Worm (Caenorhabditis elegans) whole organism, L1 larva: Measurements from ENCODE around the gene pir-1.

Experiments used
- ceh-63 ChIP-seq: fragments of 200-800 bp; sonication (Bioruptor generic); optimal IDR thresholded peaks from 2 replicates; lab custom pipeline; 2018; ENCODE audit warnings: mild to moderate bottlenecking, missing genetic modification characterization, missing compliant biosample characterization
- ceh-82 ChIP-seq, 3 experiments: fragments of 150-350 bp in 1 of 3; sonication (generic microtip) in 2 of 3; optimal IDR thresholded peaks; 2 replicates each; lab custom pipeline; 2014 to 2017; ENCODE audit warnings: missing biosample characterization in 3 of 3, missing genetic modification characterization in 3 of 3
- elt-3 ChIP-seq, 6 experiments: fragments of 150-350 bp in 1 of 6; sonication (generic microtip); optimal IDR thresholded peaks; 2 replicates each; lab custom pipeline; 2017 to 2018; ENCODE audit warnings: missing biosample characterization in 6 of 6, missing genetic modification characterization in 6 of 6, inconsistent platforms in 1 of 6
- jun-1 ChIP-seq: fragments of 150-350 bp; optimal IDR thresholded peaks from 2 replicates; lab custom pipeline; 2014; ENCODE audit warnings: missing biosample characterization, missing genetic modification reagents, missing genetic modification characterization
- lin-13 ChIP-seq: fragments of 150-350 bp; optimal IDR thresholded peaks from 2 replicates; lab custom pipeline; 2014; ENCODE audit warnings: missing biosample characterization, missing genetic modification reagents, missing genetic modification characterization
- lin-39 ChIP-seq: fragments of 150-350 bp; optimal IDR thresholded peaks from 2 replicates; lab custom pipeline; 2014; ENCODE audit warnings: missing biosample characterization, missing genetic modification reagents, missing genetic modification characterization
- nhr-28 ChIP-seq: fragments of 150-350 bp; optimal IDR thresholded peaks from 2 replicates; lab custom pipeline; 2014; ENCODE audit warnings: missing biosample characterization, missing genetic modification characterization
- zag-1 ChIP-seq: fragments of 150-350 bp; optimal IDR thresholded peaks from 2 replicates; lab custom pipeline; 2014; ENCODE audit warnings: missing biosample characterization, missing genetic modification characterization

DNA sequence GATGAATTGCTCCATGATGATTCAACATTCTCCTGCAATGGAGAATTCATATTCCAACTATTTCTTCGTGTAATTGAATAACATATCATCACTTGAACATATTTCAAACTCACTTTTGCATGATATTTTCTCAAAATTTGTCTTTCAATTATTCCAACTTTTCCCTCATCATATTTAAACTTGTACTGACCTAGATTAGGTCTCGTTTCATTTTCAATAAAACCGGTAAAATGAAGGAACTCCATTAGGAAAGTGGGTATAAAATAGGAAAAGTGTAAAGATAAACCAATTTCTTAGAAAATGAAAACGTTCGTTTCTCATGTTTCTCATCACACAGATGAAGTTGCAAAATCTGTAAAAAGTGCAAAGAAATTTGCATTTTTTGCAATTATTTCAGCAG, 24.9 kb upstream of the pir-1 start, which contains the start of gene col-78:
- TF ChIP-seq zag-1 (tag; lab: Kevin White, UChicago), result no peak
- no peak for TF ChIP-seq lin-13 (GFP tag; lab: Kevin White, UChicago)
- TF ChIP-seq jun-1 (tag; lab: Kevin White, UChicago), result no peak
- no peak for TF ChIP-seq elt-3 (tag; optimal IDR thresholded peaks at IDR 0.05; lab: Kevin White, UChicago)
- no peak for TF ChIP-seq ceh-82 (tag; optimal IDR thresholded peaks at IDR 0.05; lab: Kevin White, UChicago)
- TF ChIP-seq lin-39 (tag; lab: Kevin White, UChicago), result no peak
- no peak for TF ChIP-seq ceh-63 (GFP tag; lab: Kevin White, UChicago)
- TF ChIP-seq nhr-28 (tag; lab: Kevin White, UChicago), result no peak
